Fruit fly (Drosophila melanogaster) whole organism, embryonic: ENCODE measurements around the gene pall.

Source experiments
- Blimp-1 ChIP-seq: fragments of 200-800 bp; sonication (Bioruptor generic); optimal IDR thresholded peaks from 3 replicates; lab custom pipeline; 2018; ENCODE audit warnings: missing biosample characterization, missing genetic modification characterization, mild to moderate bottlenecking, moderate library complexity, missing genetic modification reagents
- CG10147 ChIP-seq: fragments of 200-800 bp; sonication (Bioruptor generic); optimal IDR thresholded peaks from 2 replicates; lab custom pipeline; 2019; ENCODE audit warnings: missing biosample characterization, mild to moderate bottlenecking, missing genetic modification characterization, moderate library complexity
- CG10543 ChIP-seq: fragments of 200-800 bp; sonication (Bioruptor generic); optimal IDR thresholded peaks from 3 replicates; lab custom pipeline; 2017; ENCODE audit warnings: missing biosample characterization, mild to moderate bottlenecking, missing genetic modification characterization, moderate library complexity
- CG11247 ChIP-seq: fragments of 200-800 bp; sonication (Bioruptor generic); IDR thresholded peaks from 2 replicates; pipeline ENCODE4 v1.3.6; 2022; ENCODE audit warnings: missing biosample characterization, missing genetic modification characterization
- CG13123 ChIP-seq: fragments of 200-800 bp; sonication (Bioruptor generic); optimal IDR thresholded peaks from 2 replicates; lab custom pipeline; 2016; ENCODE audit warnings: missing biosample characterization, missing genetic modification characterization
- CG14441 ChIP-seq: fragments of 200-800 bp; sonication (Bioruptor generic); IDR thresholded peaks from 2 replicates; pipeline ENCODE4 v1.3.6; 2022; ENCODE audit warnings: missing biosample characterization, missing genetic modification characterization
- CG16815 ChIP-seq: fragments of 200-800 bp; sonication (Bioruptor generic); optimal IDR thresholded peaks from 3 replicates; lab custom pipeline; 2017; ENCODE audit warnings: missing biosample characterization, mild to moderate bottlenecking, missing genetic modification characterization
- CG2120 ChIP-seq: fragments of 200-800 bp; sonication (Bioruptor generic); optimal IDR thresholded peaks from 3 replicates; lab custom pipeline; 2016; ENCODE audit warnings: missing biosample characterization, missing genetic modification characterization
- CG2199 ChIP-seq: fragments of 200-800 bp; sonication (Bioruptor generic); IDR thresholded peaks from 3 replicates; pipeline ENCODE4 v1.3.6; 2022; ENCODE audit warnings: missing biosample characterization, missing genetic modification characterization
- CG2678 ChIP-seq: fragments of 200-800 bp; sonication (Bioruptor generic); optimal IDR thresholded peaks from 3 replicates; lab custom pipeline; 2019; ENCODE audit warnings: missing biosample characterization, mild to moderate bottlenecking, missing genetic modification characterization, moderate library complexity
- CG3726 ChIP-seq: fragments of 200-800 bp; sonication (Bioruptor generic); IDR thresholded peaks from 3 replicates; pipeline ENCODE4, ENCODE4 v1.3.6; 2022; ENCODE audit warnings: missing biosample characterization, missing genetic modification characterization
- CG7786 ChIP-seq: fragments of 200-800 bp; sonication (Bioruptor generic); optimal IDR thresholded peaks from 2 replicates; lab custom pipeline; 2016; ENCODE audit warnings: missing biosample characterization, missing genetic modification characterization
- CG8290 ChIP-seq, 3 experiments: fragments of 200-800 bp; sonication (Bioruptor generic); optimal IDR thresholded peaks; 2 replicates each; lab custom pipeline; 2016 to 2019; ENCODE audit warnings: missing biosample characterization in 3 of 3, missing genetic modification characterization in 3 of 3, mild to moderate bottlenecking in 2 of 3, moderate library complexity in 1 of 3
- CG9932 ChIP-seq: fragments of 200-800 bp; sonication (Bioruptor generic); IDR thresholded peaks from 2 replicates; pipeline ENCODE4 v1.3.6; 2022; ENCODE audit warnings: missing biosample characterization, missing genetic modification characterization
- D ChIP-seq, 2 experiments: fragments of 200-800 bp in 1 of 2; fragments of >200 bp in 1 of 2; sonication (Bioruptor generic) in 1 of 2; optimal IDR thresholded peaks; 2 replicates in 1 of 2; 3 replicates in 1 of 2; lab custom pipeline; 2017; ENCODE audit warnings: mild to moderate bottlenecking in 1 of 2, missing biosample characterization in 1 of 2, missing genetic modification characterization in 1 of 2, missing genetic modification reagents in 1 of 2
- Fer3 ChIP-seq: fragments of 200-800 bp; sonication (Bioruptor generic); optimal IDR thresholded peaks from 2 replicates; lab custom pipeline; 2018; ENCODE audit warnings: missing biosample characterization, mild to moderate bottlenecking, missing genetic modification characterization, moderate library complexity
- HLH3B ChIP-seq: fragments of 200-800 bp; sonication (Bioruptor generic); IDR thresholded peaks from 2 replicates; pipeline ENCODE4 v1.3.6; 2022; ENCODE audit warnings: missing biosample characterization, missing genetic modification characterization
- Hmr ChIP-seq: fragments of 200-800 bp; sonication (Bioruptor generic); optimal IDR thresholded peaks from 3 replicates; lab custom pipeline; 2017; ENCODE audit warnings: mild to moderate bottlenecking, missing biosample characterization, missing genetic modification reagents, missing genetic modification characterization
- Hr51 ChIP-seq, 2 experiments: fragments of 200-800 bp; sonication (Bioruptor generic); optimal IDR thresholded peaks; 2 replicates in 1 of 2; 3 replicates in 1 of 2; lab custom pipeline; 2016 to 2018; ENCODE audit warnings: missing biosample characterization in 2 of 2, missing genetic modification characterization in 2 of 2, mild to moderate bottlenecking in 1 of 2, moderate library complexity in 1 of 2
- Hr78 ChIP-seq, 2 experiments: fragments of 200-800 bp in 1 of 2; fragments of >200 bp in 1 of 2; sonication (Bioruptor generic) in 1 of 2; optimal IDR thresholded peaks; 2 replicates each; lab custom pipeline; 2017 to 2019; ENCODE audit warnings: missing biosample characterization in 2 of 2, missing genetic modification characterization in 2 of 2, mild to moderate bottlenecking in 1 of 2, moderate library complexity in 1 of 2
- Kr ChIP-seq: fragments of 200-800 bp; sonication (Bioruptor generic); optimal IDR thresholded peaks from 2 replicates; lab custom pipeline; 2017; ENCODE audit warnings: missing biosample characterization, mild to moderate bottlenecking, missing genetic modification characterization
- Max ChIP-seq: fragments of 200-800 bp; sonication (Bioruptor generic); optimal IDR thresholded peaks from 2 replicates; lab custom pipeline; 2016; ENCODE audit warnings: missing biosample characterization, mild to moderate bottlenecking, missing genetic modification characterization
- NC2β ChIP-seq: fragments of 200-800 bp; sonication (Bioruptor generic); optimal IDR thresholded peaks from 2 replicates; lab custom pipeline; 2016; ENCODE audit warnings: missing biosample characterization, missing genetic modification characterization
- Scr ChIP-seq: fragments of 200-800 bp; sonication (Bioruptor generic); IDR thresholded peaks from 2 replicates; pipeline ENCODE4 v1.3.6; 2022; ENCODE audit warnings: missing biosample characterization, missing genetic modification characterization; ENCODE audit not compliant: partially characterized antibody
- Sox100B ChIP-seq: fragments of 200-800 bp; sonication (Bioruptor generic); optimal IDR thresholded peaks from 3 replicates; lab custom pipeline; 2018; ENCODE audit warnings: missing biosample characterization, mild to moderate bottlenecking, missing genetic modification characterization
- Sry-δ ChIP-seq: fragments of 200-800 bp; sonication (Bioruptor generic); optimal IDR thresholded peaks from 2 replicates; lab custom pipeline; 2016; ENCODE audit warnings: missing biosample characterization, missing genetic modification characterization
- Xrp1 ChIP-seq: fragments of 200-800 bp; sonication (Bioruptor generic); IDR thresholded peaks from 2 replicates; pipeline ENCODE4 v1.3.6; 2022; ENCODE audit warnings: missing biosample characterization, missing genetic modification characterization
- YL-1 ChIP-seq: fragments of 200-800 bp; sonication (Bioruptor generic); optimal IDR thresholded peaks from 3 replicates; lab custom pipeline; 2017; ENCODE audit warnings: missing biosample characterization, mild to moderate bottlenecking, missing genetic modification characterization
- al ChIP-seq: fragments of 200-800 bp; sonication (Bioruptor generic); IDR thresholded peaks from 2 replicates; pipeline ENCODE4 v1.3.6; 2022; ENCODE audit warnings: missing biosample characterization, missing genetic modification characterization
- cg ChIP-seq: fragments of 200-800 bp; sonication (Bioruptor generic); optimal IDR thresholded peaks from 3 replicates; lab custom pipeline; 2019; ENCODE audit warnings: missing biosample characterization, mild to moderate bottlenecking, missing genetic modification characterization, moderate library complexity
- chn ChIP-seq: fragments of 200-800 bp; sonication (Bioruptor generic); optimal IDR thresholded peaks from 2 replicates; lab custom pipeline; 2016; ENCODE audit warnings: missing biosample characterization, missing genetic modification characterization
- gfzf ChIP-seq: fragments of 200-800 bp; sonication (Bioruptor generic); optimal IDR thresholded peaks from 2 replicates; lab custom pipeline; 2016; ENCODE audit warnings: missing biosample characterization, mild to moderate bottlenecking, missing genetic modification characterization, moderate library complexity
- hkb ChIP-seq, 2 experiments: fragments of 200-800 bp in 1 of 2; fragments of >200 bp in 1 of 2; sonication (Bioruptor generic) in 1 of 2; IDR thresholded peaks in 1 of 2; optimal IDR thresholded peaks in 1 of 2; 2 replicates each; pipeline versions ENCODE4 v1.3.6 to Lab custom; 2017 to 2022; ENCODE audit warnings: missing biosample characterization in 1 of 2, missing genetic modification characterization in 1 of 2
- kay ChIP-seq: fragments of 200-800 bp; sonication (Bioruptor generic); optimal IDR thresholded peaks from 2 replicates; lab custom pipeline; 2016; ENCODE audit warnings: missing biosample characterization, missing genetic modification characterization
- pan ChIP-seq, 4 experiments: fragments of >200 bp in 3 of 4; fragments of 200-800 bp in 1 of 4; sonication (Bioruptor generic) in 1 of 4; optimal IDR thresholded peaks in 3 of 4; IDR thresholded peaks in 1 of 4; 2 replicates each; pipeline versions ENCODE4 v1.3.6 to Lab custom; 2017 to 2022; ENCODE audit warnings: missing biosample characterization in 2 of 4, missing genetic modification characterization in 2 of 4, mixed read lengths in 1 of 4
- pho ChIP-seq: fragments of 200-800 bp; sonication (Bioruptor generic); optimal IDR thresholded peaks from 2 replicates; lab custom pipeline; 2016; ENCODE audit warnings: missing biosample characterization, missing genetic modification characterization
- rib ChIP-seq: fragments of 200-800 bp; sonication (Bioruptor generic); IDR thresholded peaks from 2 replicates; pipeline ENCODE4 v1.3.6; 2022; ENCODE audit warnings: missing biosample characterization, missing genetic modification characterization
- salm ChIP-seq: fragments of 200-800 bp; sonication (Bioruptor generic); optimal IDR thresholded peaks from 2 replicates; lab custom pipeline; 2018; ENCODE audit warnings: missing biosample characterization, mild to moderate bottlenecking, missing genetic modification characterization
- sc ChIP-seq, 3 experiments: fragments of >200 bp in 2 of 3; fragments of 200-800 bp in 1 of 3; sonication (Bioruptor generic) in 1 of 3; optimal IDR thresholded peaks; 2 replicates in 2 of 3; 3 replicates in 1 of 3; lab custom pipeline; 2017; ENCODE audit warnings: mild to moderate bottlenecking in 1 of 3, missing biosample characterization in 1 of 3, missing genetic modification characterization in 1 of 3, missing genetic modification reagents in 1 of 3
- scrt ChIP-seq: fragments of 200-800 bp; sonication (Bioruptor generic); optimal IDR thresholded peaks from 2 replicates; lab custom pipeline; 2018; ENCODE audit warnings: missing biosample characterization, mild to moderate bottlenecking, missing genetic modification characterization, moderate library complexity
- sd ChIP-seq: fragments of 200-800 bp; sonication (Bioruptor generic); optimal IDR thresholded peaks from 3 replicates; lab custom pipeline; 2018; ENCODE audit warnings: missing biosample characterization, mild to moderate bottlenecking, missing genetic modification characterization, moderate library complexity
- sens-2 ChIP-seq: fragments of 200-800 bp; sonication (Bioruptor generic); IDR thresholded peaks from 2 replicates; pipeline ENCODE4 v1.3.6; 2022; ENCODE audit warnings: missing biosample characterization, missing genetic modification characterization
- sqz ChIP-seq: fragments of 200-800 bp; sonication (Bioruptor generic); optimal IDR thresholded peaks from 3 replicates; lab custom pipeline; 2018; ENCODE audit warnings: missing biosample characterization, mild to moderate bottlenecking, missing genetic modification characterization
- sug ChIP-seq: fragments of 200-800 bp; optimal IDR thresholded peaks from 2 replicates; lab custom pipeline; 2019; ENCODE audit warnings: missing biosample characterization, mild to moderate bottlenecking, missing genetic modification characterization, moderate library complexity
- tio ChIP-seq: fragments of 200-800 bp; sonication (Bioruptor generic); optimal IDR thresholded peaks from 2 replicates; lab custom pipeline; 2017; ENCODE audit warnings: missing biosample characterization, missing genetic modification characterization, inconsistent platforms
- vnd ChIP-seq: fragments of 200-800 bp; sonication (Bioruptor generic); IDR thresholded peaks from 3 replicates; pipeline ENCODE4 v1.3.6; 2022; ENCODE audit warnings: missing biosample characterization, missing genetic modification characterization; ENCODE audit not compliant: partially characterized antibody
- zen ChIP-seq: fragments of 200-800 bp; sonication (Bioruptor generic); optimal IDR thresholded peaks from 3 replicates; lab custom pipeline; 2018; ENCODE audit warnings: missing biosample characterization, mild to moderate bottlenecking, missing genetic modification characterization, moderate library complexity

Gene pall

DNA sequence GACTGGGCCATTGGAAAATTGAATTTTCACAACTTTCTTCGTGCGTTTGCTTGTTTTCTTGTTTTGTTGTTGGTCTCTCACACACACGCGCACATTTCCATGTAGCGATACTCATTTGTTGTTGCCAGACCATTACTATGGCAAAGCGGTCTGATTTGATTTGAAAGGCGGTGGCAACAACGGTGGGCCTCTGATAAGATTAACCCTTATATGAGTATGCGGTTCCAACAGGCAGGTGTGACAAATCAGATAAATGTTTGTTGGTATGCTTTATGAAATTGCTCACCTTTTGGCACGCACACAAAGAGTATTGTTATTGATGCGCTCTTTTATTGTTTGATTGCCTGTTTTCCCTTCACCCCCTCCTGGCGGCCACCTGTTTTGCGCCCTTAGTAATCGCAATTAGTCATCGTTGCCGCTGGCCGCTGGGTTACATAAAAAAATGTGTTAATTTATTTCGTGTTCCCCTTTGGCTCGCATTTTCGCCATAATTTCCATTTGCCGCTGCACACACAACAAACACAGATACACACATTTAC, 40.3 kb downstream of the pall start (continued):
- TF ChIP-seq CG9932 (0 out of 2 replicates have a peak, but pooled peaks have one; percentile 11), CG10543 (peak; percentile 43), pho (GFP tag; lab: Kevin White, UChicago) (no peak), D (optimal IDR thresholded peaks at IDR 0.05; lab: Kevin White, UChicago) (peak; percentile 89), D (GFP tag; optimal IDR thresholded peaks at IDR 0.05; lab: Kevin White, UChicago) (no peak), kay (GFP tag; lab: Kevin White, UChicago) (peak; percentile 92), gfzf (no peak), Hr78 (GFP tag; optimal IDR thresholded peaks at IDR 0.05; lab: Kevin White, UChicago) (peak in 1 of 2 experiments; percentile 44), pan (optimal IDR thresholded peaks at IDR 0.05; lab: Kevin White, UChicago) (no peak), pan (GFP tag; optimal IDR thresholded peaks at IDR 0.05 in 1 of 2, IDR thresholded peaks at IDR 0.05 in 1 of 2) (peak in 1 of 2 experiments; percentile 7), salm (tag; lab: Kevin White, UChicago) (no peak), sc (optimal IDR thresholded peaks at IDR 0.05; lab: Kevin White, UChicago) (no peak), sc (GFP tag; optimal IDR thresholded peaks at IDR 0.05; lab: Kevin White, UChicago) (no peak), CG2199 (0 out of 3 replicates have a peak, but pooled peaks have one; percentile 8), CG11247 (GFP tag; lab: Robert Waterston, UW) (no peak), CG2678 (peak; percentile 19), Sry-δ (no peak), CG14441 (GFP tag; lab: Robert Waterston, UW) (no peak), CG3726 (GFP tag; lab: Robert Waterston, UW) (no peak), tio (GFP tag; lab: Kevin White, UChicago) (no peak), Scr (GFP tag; lab: Robert Waterston, UW) (0 out of 2 replicates have a peak, but pooled peaks have one; percentile 12), sug (tag; lab: Kevin White, UChicago) (peak; percentile 49), scrt (GFP tag; lab: Kevin White, UChicago) (peak; percentile 46), CG2120 (GFP tag; lab: Kevin White, UChicago) (peak; percentile 30), vnd (GFP tag; lab: Robert Waterston, UW) (no peak), chn (GFP tag; lab: Kevin White, UChicago) (no peak), sens-2 (GFP tag; lab: Robert Waterston, UW) (no peak), sd (tag; lab: Kevin White, UChicago) (peak; percentile 73), Kr (peak; percentile 79), Xrp1 (GFP tag; lab: Robert Waterston, UW) (no peak), zen (peak; percentile 73), al (GFP tag; lab: Robert Waterston, UW) (no peak), CG8290 (GFP tag; optimal IDR thresholded peaks at IDR 0.05; lab: Kevin White, UChicago) (no peak), CG8290 (tag; optimal IDR thresholded peaks at IDR 0.05; lab: Kevin White, UChicago) (peak in 1 of 2 experiments; percentile 20), sqz (peak; percentile 28), cg (GFP tag; lab: Kevin White, UChicago) (peak; percentile 90), YL-1 (GFP tag; lab: Kevin White, UChicago) (peak; percentile 4), rib (GFP tag; lab: Robert Waterston, UW) (peak; percentile 23; the same call in 1 of the 2 replicates), Fer3 (tag; lab: Kevin White, UChicago) (peak; percentile 12)

DNA sequence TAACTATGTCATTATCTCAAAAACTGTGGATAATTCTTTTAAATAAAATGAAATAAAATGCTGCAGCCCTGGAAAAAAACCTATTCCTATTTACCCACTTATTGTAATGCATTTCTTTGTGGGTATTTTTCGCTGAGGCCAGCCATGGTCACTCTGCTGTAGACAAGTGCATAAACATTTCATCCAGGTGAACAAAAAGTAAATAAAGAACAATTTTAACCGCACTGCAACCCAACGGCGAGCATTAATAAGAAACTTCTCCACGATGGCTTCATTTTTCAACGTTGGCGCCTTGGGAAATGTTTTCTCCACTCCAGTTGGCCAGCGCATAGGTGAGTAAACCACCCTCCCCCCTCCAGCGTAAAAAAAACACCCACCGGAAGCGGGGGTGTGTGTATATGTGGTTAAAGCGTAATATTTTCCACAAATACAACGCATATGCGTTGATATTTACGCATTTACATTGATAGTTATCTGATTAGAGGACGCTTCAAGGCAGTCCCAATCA, 40.8 kb downstream of the pall start, which contains the start of gene CG3529:
Gene CG3529 (plus strand): TSS at position 134 of the 508 bp plus-strand sequence.
- TF ChIP-seq Max (peak; percentile 10), NC2β (peak; percentile 44), sens-2 (GFP tag; lab: Robert Waterston, UW) (no peak), Hr51 (GFP tag; optimal IDR thresholded peaks at IDR 0.05; lab: Kevin White, UChicago) (peak in 1 of 2 experiments; percentile 17), CG7786 (GFP tag; lab: Kevin White, UChicago) (peak; percentile 8), CG13123 (GFP tag; lab: Kevin White, UChicago) (no peak), hkb (optimal IDR thresholded peaks at IDR 0.05; lab: Kevin White, UChicago) (no peak), hkb (GFP tag; IDR thresholded peaks at IDR 0.05; lab: Robert Waterston, UW) (0 out of 2 replicates have a peak, but pooled peaks have one; percentile 23), CG16815 (GFP tag; lab: Kevin White, UChicago) (no peak), HLH3B (GFP tag; lab: Robert Waterston, UW) (no peak), Blimp-1 (peak; percentile 26), Hmr (peak; percentile 48), CG10147 (GFP tag; lab: Kevin White, UChicago) (peak; percentile 8), Sox100B (peak; percentile 57)
